Fruit fly (Drosophila melanogaster) whole organism, embryonic: ENCODE data around the gene Cand1.

ENCODE experiments used
- ATbp ChIP-seq: fragments of 200-800 bp; sonication (Bioruptor generic); optimal IDR thresholded peaks from 2 replicates; lab custom pipeline; 2017; ENCODE audit warnings: missing biosample characterization, mild to moderate bottlenecking, missing genetic modification characterization, missing genetic modification reagents
- CG10654 ChIP-seq: fragments of 200-800 bp; sonication (Bioruptor generic); optimal IDR thresholded peaks from 2 replicates; lab custom pipeline; 2016; ENCODE audit warnings: missing biosample characterization, missing genetic modification characterization
- CG13287 ChIP-seq: fragments of 200-800 bp; sonication (Bioruptor generic); IDR thresholded peaks from 2 replicates; pipeline ENCODE4 v1.3.6; 2022; ENCODE audit warnings: missing biosample characterization, missing genetic modification characterization; ENCODE audit not compliant: partially characterized antibody
- CG14860 ChIP-seq: fragments of 200-800 bp; sonication (Bioruptor generic); IDR thresholded peaks from 3 replicates; pipeline ENCODE4 v1.3.6; 2022; ENCODE audit warnings: missing biosample characterization, missing genetic modification characterization; ENCODE audit not compliant: partially characterized antibody
- CG16813 ChIP-seq: fragments of 200-800 bp; sonication (Bioruptor generic); IDR thresholded peaks from 3 replicates; pipeline ENCODE4 v1.3.6; 2022; ENCODE audit warnings: missing biosample characterization, missing genetic modification characterization; ENCODE audit not compliant: partially characterized antibody
- CG16863 ChIP-seq: fragments of 200-800 bp; sonication (Bioruptor generic); optimal IDR thresholded peaks from 3 replicates; lab custom pipeline; 2016; ENCODE audit warnings: missing biosample characterization, missing genetic modification characterization
- CG2116 ChIP-seq: fragments of 200-800 bp; sonication (Bioruptor generic); optimal IDR thresholded peaks from 3 replicates; lab custom pipeline; 2018; ENCODE audit warnings: missing biosample characterization, mild to moderate bottlenecking, missing genetic modification characterization
- CG2678 ChIP-seq: fragments of 200-800 bp; sonication (Bioruptor generic); optimal IDR thresholded peaks from 3 replicates; lab custom pipeline; 2019; ENCODE audit warnings: missing biosample characterization, mild to moderate bottlenecking, missing genetic modification characterization, moderate library complexity
- CG2889 ChIP-seq: fragments of 200-800 bp; sonication (Bioruptor generic); IDR thresholded peaks from 3 replicates; pipeline ENCODE4 v1.3.6; 2022; ENCODE audit warnings: missing biosample characterization, missing genetic modification characterization
- CG30020 ChIP-seq: fragments of 200-800 bp; optimal IDR thresholded peaks from 2 replicates; lab custom pipeline; 2019; ENCODE audit warnings: missing biosample characterization, mild to moderate bottlenecking, missing genetic modification characterization, moderate library complexity
- CG3065 ChIP-seq: fragments of 200-800 bp; sonication (Bioruptor generic); optimal IDR thresholded peaks from 2 replicates; lab custom pipeline; 2016; ENCODE audit warnings: missing biosample characterization, missing genetic modification characterization
- CG31365 ChIP-seq: fragments of 200-800 bp; sonication (Bioruptor generic); optimal IDR thresholded peaks from 2 replicates; lab custom pipeline; 2018; ENCODE audit warnings: missing biosample characterization, mild to moderate bottlenecking, missing genetic modification characterization
- CG33557 ChIP-seq: fragments of 200-800 bp; sonication (Bioruptor generic); optimal IDR thresholded peaks from 2 replicates; lab custom pipeline; 2019; ENCODE audit warnings: missing biosample characterization, mild to moderate bottlenecking, missing genetic modification characterization, moderate library complexity
- CG34224 ChIP-seq: fragments of 200-800 bp; sonication (Bioruptor generic); IDR thresholded peaks from 3 replicates; pipeline ENCODE4 v1.3.6; 2022; ENCODE audit warnings: missing biosample characterization, missing genetic modification characterization; ENCODE audit not compliant: partially characterized antibody
- CG34376 ChIP-seq: fragments of 200-800 bp; sonication (Bioruptor generic); optimal IDR thresholded peaks from 2 replicates; lab custom pipeline; 2018; ENCODE audit warnings: missing biosample characterization, mild to moderate bottlenecking, missing genetic modification characterization
- CG3838 ChIP-seq: fragments of 200-800 bp; sonication (Bioruptor generic); optimal IDR thresholded peaks from 3 replicates; lab custom pipeline; 2016; ENCODE audit warnings: missing biosample characterization, missing genetic modification characterization
- CG6791 ChIP-seq: fragments of 200-800 bp; sonication (Bioruptor generic); IDR thresholded peaks from 3 replicates; pipeline ENCODE4 v1.3.6; 2022; ENCODE audit warnings: missing biosample characterization, missing genetic modification characterization; ENCODE audit not compliant: partially characterized antibody
- CG7786 ChIP-seq: fragments of 200-800 bp; sonication (Bioruptor generic); optimal IDR thresholded peaks from 2 replicates; lab custom pipeline; 2016; ENCODE audit warnings: missing biosample characterization, missing genetic modification characterization
- CG8924 ChIP-seq: fragments of 200-800 bp; optimal IDR thresholded peaks from 3 replicates; lab custom pipeline; 2019; ENCODE audit warnings: missing biosample characterization, mild to moderate bottlenecking, missing genetic modification characterization, moderate library complexity
- Deaf1 ChIP-seq: fragments of 200-800 bp; optimal IDR thresholded peaks from 3 replicates; lab custom pipeline; 2019; ENCODE audit warnings: missing biosample characterization, mild to moderate bottlenecking, missing genetic modification characterization, moderate library complexity
- Dll ChIP-seq: fragments of 200-800 bp; sonication (Bioruptor generic); IDR thresholded peaks from 4 replicates; pipeline ENCODE4 v1.3.6; 2022; ENCODE audit warnings: missing biosample characterization, missing genetic modification characterization; ENCODE audit not compliant: partially characterized antibody
- Dp ChIP-seq: fragments of 200-800 bp; sonication (Bioruptor generic); optimal IDR thresholded peaks from 2 replicates; lab custom pipeline; 2018; ENCODE audit warnings: missing biosample characterization, mild to moderate bottlenecking, missing genetic modification characterization, moderate library complexity
- Dref ChIP-seq: fragments of 200-800 bp; sonication (Bioruptor generic); IDR thresholded peaks from 2 replicates; pipeline ENCODE4 v1.3.6; 2022; ENCODE audit warnings: missing biosample characterization, missing genetic modification characterization
- Ets97D ChIP-seq: fragments of 200-800 bp; sonication (Bioruptor generic); optimal IDR thresholded peaks from 3 replicates; lab custom pipeline; 2016; ENCODE audit warnings: missing biosample characterization, missing genetic modification characterization
- Fer1 ChIP-seq: fragments of 200-800 bp; sonication (Bioruptor generic); optimal IDR thresholded peaks from 2 replicates; lab custom pipeline; 2017; ENCODE audit warnings: missing biosample characterization, mild to moderate bottlenecking, missing genetic modification characterization
- Fer3 ChIP-seq: fragments of 200-800 bp; sonication (Bioruptor generic); optimal IDR thresholded peaks from 2 replicates; lab custom pipeline; 2018; ENCODE audit warnings: missing biosample characterization, mild to moderate bottlenecking, missing genetic modification characterization, moderate library complexity
- HLH3B ChIP-seq: fragments of 200-800 bp; sonication (Bioruptor generic); IDR thresholded peaks from 2 replicates; pipeline ENCODE4 v1.3.6; 2022; ENCODE audit warnings: missing biosample characterization, missing genetic modification characterization
- NfI ChIP-seq: fragments of 200-800 bp; sonication (Bioruptor generic); optimal IDR thresholded peaks from 3 replicates; lab custom pipeline; 2018; ENCODE audit warnings: missing biosample characterization, mild to moderate bottlenecking, missing genetic modification characterization, moderate library complexity
- Oaz ChIP-seq: fragments of 200-800 bp; sonication (Bioruptor generic); IDR thresholded peaks from 2 replicates; pipeline ENCODE4 v1.3.6; 2022; ENCODE audit warnings: missing biosample characterization, missing genetic modification characterization
- Poxn ChIP-seq: fragments of 200-800 bp; sonication (Bioruptor generic); IDR thresholded peaks from 2 replicates; pipeline ENCODE4 v1.3.6; 2022; ENCODE audit warnings: missing biosample characterization, missing genetic modification characterization
- Sox100B ChIP-seq: fragments of 200-800 bp; sonication (Bioruptor generic); optimal IDR thresholded peaks from 3 replicates; lab custom pipeline; 2018; ENCODE audit warnings: missing biosample characterization, mild to moderate bottlenecking, missing genetic modification characterization
- YL-1 ChIP-seq: fragments of 200-800 bp; sonication (Bioruptor generic); optimal IDR thresholded peaks from 3 replicates; lab custom pipeline; 2017; ENCODE audit warnings: missing biosample characterization, mild to moderate bottlenecking, missing genetic modification characterization
- ac ChIP-seq: fragments of 200-800 bp; sonication (Bioruptor generic); optimal IDR thresholded peaks from 3 replicates; lab custom pipeline; 2017; ENCODE audit warnings: missing biosample characterization, mild to moderate bottlenecking, missing genetic modification characterization
- al ChIP-seq: fragments of 200-800 bp; sonication (Bioruptor generic); IDR thresholded peaks from 2 replicates; pipeline ENCODE4 v1.3.6; 2022; ENCODE audit warnings: missing biosample characterization, missing genetic modification characterization
- amos ChIP-seq: fragments of 200-800 bp; sonication (Bioruptor generic); IDR thresholded peaks from 2 replicates; pipeline ENCODE4 v1.3.6; 2022; ENCODE audit warnings: missing biosample characterization, missing genetic modification characterization; ENCODE audit not compliant: partially characterized antibody
- ato ChIP-seq: fragments of 200-800 bp; sonication (Bioruptor generic); IDR thresholded peaks from 2 replicates; pipeline ENCODE4 v1.3.6; 2022; ENCODE audit warnings: missing biosample characterization, missing genetic modification characterization; ENCODE audit not compliant: partially characterized antibody
- dysf ChIP-seq: fragments of 200-800 bp; sonication (Bioruptor generic); IDR thresholded peaks from 3 replicates; pipeline ENCODE4 v1.3.6; 2022; ENCODE audit warnings: missing biosample characterization, missing genetic modification characterization
- ewg ChIP-seq: fragments of 200-800 bp; sonication (Bioruptor generic); optimal IDR thresholded peaks from 3 replicates; lab custom pipeline; 2017; ENCODE audit warnings: mild to moderate bottlenecking, missing biosample characterization, missing genetic modification reagents, missing genetic modification characterization
- inv ChIP-seq: fragments of 200-800 bp; sonication (Bioruptor generic); IDR thresholded peaks from 2 replicates; pipeline ENCODE4 v1.3.6; 2022; ENCODE audit warnings: missing biosample characterization, missing genetic modification characterization; ENCODE audit not compliant: partially characterized antibody
- lbe ChIP-seq: fragments of 200-800 bp; sonication (Bioruptor generic); optimal IDR thresholded peaks from 2 replicates; lab custom pipeline; 2016; ENCODE audit warnings: missing biosample characterization, mild to moderate bottlenecking, missing genetic modification characterization
- phol ChIP-seq: fragments of 200-800 bp; sonication (Bioruptor generic); optimal IDR thresholded peaks from 3 replicates; lab custom pipeline; 2018; ENCODE audit warnings: missing biosample characterization, mild to moderate bottlenecking, missing genetic modification characterization, moderate library complexity
- repo ChIP-seq: fragments of 200-800 bp; sonication (Bioruptor generic); optimal IDR thresholded peaks from 2 replicates; lab custom pipeline; 2016; ENCODE audit warnings: missing biosample characterization, missing genetic modification characterization
- ro ChIP-seq: fragments of 200-800 bp; sonication (Bioruptor generic); IDR thresholded peaks from 2 replicates; pipeline ENCODE4 v1.3.6; 2022; ENCODE audit warnings: missing biosample characterization, missing genetic modification characterization
- row ChIP-seq: fragments of 200-800 bp; sonication (Bioruptor generic); IDR thresholded peaks from 3 replicates; pipeline ENCODE4 v1.3.6; 2022; ENCODE audit warnings: missing biosample characterization, missing genetic modification characterization
- slbo ChIP-seq: fragments of 200-800 bp; sonication (Bioruptor generic); IDR thresholded peaks from 2 replicates; pipeline ENCODE4 v1.3.6; 2022; ENCODE audit warnings: missing biosample characterization, missing genetic modification characterization
- stwl ChIP-seq: fragments of 200-800 bp; sonication (Bioruptor generic); optimal IDR thresholded peaks from 3 replicates; lab custom pipeline; 2018; ENCODE audit warnings: missing biosample characterization, mild to moderate bottlenecking, missing genetic modification characterization, moderate library complexity
- trem ChIP-seq: fragments of 200-800 bp; optimal IDR thresholded peaks from 3 replicates; lab custom pipeline; 2019; ENCODE audit warnings: missing biosample characterization, mild to moderate bottlenecking, missing genetic modification characterization, moderate library complexity
- vfl ChIP-seq: fragments of 200-800 bp; sonication (Bioruptor generic); optimal IDR thresholded peaks from 2 replicates; lab custom pipeline; 2016; ENCODE audit warnings: missing biosample characterization, missing genetic modification characterization
- vnd ChIP-seq: fragments of 200-800 bp; sonication (Bioruptor generic); IDR thresholded peaks from 3 replicates; pipeline ENCODE4 v1.3.6; 2022; ENCODE audit warnings: missing biosample characterization, missing genetic modification characterization; ENCODE audit not compliant: partially characterized antibody

The Cand1 gene

DNA sequence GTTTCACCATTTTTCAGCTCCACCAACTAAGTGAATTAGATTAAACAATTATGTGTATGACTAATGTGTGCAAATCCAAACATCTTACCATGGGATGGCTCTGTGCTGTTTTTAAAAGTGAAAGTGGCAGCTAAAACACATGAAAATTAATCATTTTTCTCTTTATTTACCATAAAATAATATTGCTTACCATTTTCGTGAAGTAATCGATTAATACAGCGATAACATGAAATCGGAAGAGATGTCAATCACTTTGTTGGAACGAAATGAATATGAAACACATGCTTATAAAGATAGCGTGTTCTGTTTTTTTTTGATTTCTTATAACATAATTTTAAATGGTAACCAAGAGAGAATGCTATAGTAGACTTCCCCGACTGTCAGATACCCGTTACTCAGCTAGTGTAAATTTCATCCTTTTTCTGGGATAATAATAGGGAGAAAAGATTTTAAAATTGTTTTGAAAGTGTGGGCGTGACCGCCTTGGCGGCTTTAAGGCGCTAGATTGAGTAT lies 41.4 kb upstream of the Cand1 start (continued):
- peak; percentile 42; the same call in 1 of the 3 replicates for TF ChIP-seq CG14860 (GFP tag; lab: Robert Waterston, UW)
- TF ChIP-seq Deaf1 (tag; lab: Kevin White, UChicago) = no peak
- peak; percentile 13 for TF ChIP-seq phol (tag; lab: Kevin White, UChicago)
- TF ChIP-seq HLH3B (GFP tag; lab: Robert Waterston, UW) = no peak
- no peak for TF ChIP-seq dysf (GFP tag; lab: Robert Waterston, UW)
- TF ChIP-seq CG3065 (GFP tag; lab: Kevin White, UChicago) = peak; percentile 95
- TF ChIP-seq CG2889 = no peak
- TF ChIP-seq NfI (GFP tag; lab: Kevin White, UChicago) = no peak
- no peak for TF ChIP-seq Fer1 (GFP tag; lab: Kevin White, UChicago)
- TF ChIP-seq CG2678 (tag; lab: Kevin White, UChicago) = no peak
- no peak for TF ChIP-seq CG16863 (GFP tag; lab: Kevin White, UChicago)
- TF ChIP-seq lbe (GFP tag; lab: Kevin White, UChicago) = no peak
- peak; percentile 45 for TF ChIP-seq YL-1 (GFP tag; lab: Kevin White, UChicago)
- peak; percentile 18 for TF ChIP-seq trem (tag; lab: Kevin White, UChicago)
- TF ChIP-seq vfl (GFP tag; lab: Kevin White, UChicago) = no peak
- peak; percentile 67 for TF ChIP-seq Dref
- TF ChIP-seq CG8924 (tag; lab: Kevin White, UChicago) = peak; percentile 79
- no peak for TF ChIP-seq Poxn
- TF ChIP-seq amos (GFP tag; lab: Robert Waterston, UW) = peak; percentile 21; the same call in 1 of the 2 replicates
- TF ChIP-seq Dp (GFP tag; lab: Kevin White, UChicago) = no peak
- no peak for TF ChIP-seq ac
- peak; percentile 45; the same call in 1 of the 3 replicates for TF ChIP-seq CG16813 (GFP tag; lab: Robert Waterston, UW)
- no peak for TF ChIP-seq CG34376 (GFP tag; lab: Kevin White, UChicago)
- no peak for TF ChIP-seq ATbp (GFP tag; lab: Kevin White, UChicago)
- no peak for TF ChIP-seq ato (GFP tag; lab: Robert Waterston, UW)
- TF ChIP-seq Oaz (GFP tag; lab: Robert Waterston, UW) = no peak
- TF ChIP-seq CG10654 = no peak
- TF ChIP-seq repo = no peak
- no peak for TF ChIP-seq CG3838 (GFP tag; lab: Kevin White, UChicago)
- TF ChIP-seq CG30020 (tag; lab: Kevin White, UChicago) = peak; percentile 95
- TF ChIP-seq row (GFP tag; lab: Robert Waterston, UW) = peak; percentile 60
- TF ChIP-seq CG13287 (GFP tag; lab: Robert Waterston, UW) = peak; percentile 62
- no peak for TF ChIP-seq CG31365 (tag; lab: Kevin White, UChicago)
- TF ChIP-seq stwl (tag; lab: Kevin White, UChicago) = peak; percentile 10
- peak; percentile 27 for TF ChIP-seq Ets97D (GFP tag; lab: Kevin White, UChicago)
- TF ChIP-seq slbo = no peak
- no peak for TF ChIP-seq ro (GFP tag; lab: Robert Waterston, UW)
- peak; percentile 32; the same call in 1 of the 3 replicates for TF ChIP-seq CG6791
- TF ChIP-seq inv = 0 out of 2 replicates have a peak, but pooled peaks have one; percentile 22
- TF ChIP-seq Dll (GFP tag; lab: Robert Waterston, UW) = peak; percentile 63
- TF ChIP-seq Sox100B (GFP tag; lab: Kevin White, UChicago) = peak; percentile 3
- no peak for TF ChIP-seq CG7786 (GFP tag; lab: Kevin White, UChicago)
- peak; percentile 72 for TF ChIP-seq CG2116 (GFP tag; lab: Kevin White, UChicago)
- TF ChIP-seq CG33557 = no peak
- TF ChIP-seq Fer3 (tag; lab: Kevin White, UChicago) = no peak
- no peak for TF ChIP-seq ewg (GFP tag; lab: Kevin White, UChicago)
- TF ChIP-seq CG34224 (GFP tag; lab: Robert Waterston, UW) = peak; percentile 44; the same call in 2 of the 3 replicates
- TF ChIP-seq vnd = 0 out of 3 replicates have a peak, but pooled peaks have one; percentile 38
- TF ChIP-seq al (GFP tag; lab: Robert Waterston, UW) = no peak
